Worm (Caenorhabditis elegans): ENCODE measurements around the gene Y39A1A.22.
A peak's percentile ranks its signal among the peaks of the same experiment; 100 is the strongest.

The Y39A1A.22 gene

ce11 chrIII:10720170-10720569, 13.3 kb upstream of the Y39A1A.22 start (continued):
- peak; percentile 69 for TF ChIP-seq nhr-102 (tag; optimal IDR thresholded peaks at IDR 0.05)
- peak; percentile 56 for TF ChIP-seq nhr-25 (tag; optimal IDR thresholded peaks at IDR 0.05; ENCODE audit: borderline replicate concordance, insufficient read depth)
- TF ChIP-seq lin-39 (tag; optimal IDR thresholded peaks at IDR 0.05), result no peak
- TF ChIP-seq D1046.2 (GFP tag; IDR thresholded peaks at IDR 0.05), result no peak
- TF ChIP-seq fkh-10 (GFP tag; optimal IDR thresholded peaks at IDR 0.05), result peak; percentile 36

ce11 chrIII:10719057-10719456, 12.2 kb upstream of the Y39A1A.22 start:
- TF ChIP-seq nhr-28 (tag; optimal IDR thresholded peaks at IDR 0.05), result peak; percentile 79
- no peak for TF ChIP-seq vab-7 (GFP tag; IDR thresholded peaks at IDR 0.05)
- no peak for TF ChIP-seq nhr-102 (tag; optimal IDR thresholded peaks at IDR 0.05)
- no peak for TF ChIP-seq dmd-8 (GFP tag; IDR thresholded peaks at IDR 0.05)
- no peak for TF ChIP-seq saeg-2 (GFP tag; IDR thresholded peaks at IDR 0.05)
- no peak for TF ChIP-seq ceh-82 (tag; optimal IDR thresholded peaks at IDR 0.05)
- no peak for TF ChIP-seq nhr-6 (tag; optimal IDR thresholded peaks at IDR 0.05)
- no peak for TF ChIP-seq ceh-32 (tag; optimal IDR thresholded peaks at IDR 0.05; ENCODE audit: poor library complexity)
- no peak for TF ChIP-seq dpl-1 (GFP tag; optimal IDR thresholded peaks at IDR 0.05)
- 0 out of 2 replicates have a peak, but pooled peaks have one; percentile 23 for TF ChIP-seq lin-1 (GFP tag; IDR thresholded peaks at IDR 0.05)
- TF ChIP-seq tag-97 (GFP tag; IDR thresholded peaks at IDR 0.05), result no peak
- TF ChIP-seq nhr-42 (GFP tag; IDR thresholded peaks at IDR 0.05), result no peak
- TF ChIP-seq nhr-25 (tag; optimal IDR thresholded peaks at IDR 0.05; ENCODE audit: borderline replicate concordance, insufficient read depth), result no peak
- TF ChIP-seq Y105C5A.15 (GFP tag; IDR thresholded peaks at IDR 0.05), result no peak
- TF ChIP-seq dmd-9 (GFP tag; IDR thresholded peaks at IDR 0.05), result no peak
- TF ChIP-seq tra-1 (GFP tag; IDR thresholded peaks at IDR 0.05), result 0 out of 2 replicates have a peak, but pooled peaks have one; percentile 33
- TF ChIP-seq mes-2 (tag; optimal IDR thresholded peaks at IDR 0.05; ENCODE audit: poor library complexity, severe bottlenecking), result peak; percentile 40
- TF ChIP-seq snpc-4 (tag; optimal IDR thresholded peaks at IDR 0.05), result no peak
- no peak for TF ChIP-seq ces-1 (GFP tag; optimal IDR thresholded peaks at IDR 0.05)
- TF ChIP-seq mdt-29 (GFP tag; IDR thresholded peaks at IDR 0.05), result 0 out of 2 replicates have a peak, but pooled peaks have one; percentile 41
- no peak for TF ChIP-seq ztf-7 (tag; optimal IDR thresholded peaks at IDR 0.05)
- peak; percentile 61 for TF ChIP-seq hlh-30 (tag; optimal IDR thresholded peaks at IDR 0.05; ENCODE audit: insufficient read depth)
- no peak for TF ChIP-seq F49E8.2 (tag; optimal IDR thresholded peaks at IDR 0.05; ENCODE audit: borderline replicate concordance)
- no peak for TF ChIP-seq Y5F2A.4 (GFP tag; optimal IDR thresholded peaks at IDR 0.05)
- TF ChIP-seq madf-5 (GFP tag; IDR thresholded peaks at IDR 0.05), result no peak
- TF ChIP-seq aly-2 (tag; optimal IDR thresholded peaks at IDR 0.05), result no peak
- TF ChIP-seq pqm-1 (tag; optimal IDR thresholded peaks at IDR 0.05), result peak; percentile 43
- no peak for TF ChIP-seq F10B5.3 (tag; optimal IDR thresholded peaks at IDR 0.05)
- TF ChIP-seq zip-11 (GFP tag; IDR thresholded peaks at IDR 0.05), result no peak
- TF ChIP-seq mep-1 (tag; optimal IDR thresholded peaks at IDR 0.05), result peak; percentile 33
- no peak for TF ChIP-seq unc-39 (tag; optimal IDR thresholded peaks at IDR 0.05)
- TF ChIP-seq lin-13 (GFP tag; optimal IDR thresholded peaks at IDR 0.05), result no peak
- no peak for TF ChIP-seq ama-1 (optimal IDR thresholded peaks at IDR 0.05)
- no peak for TF ChIP-seq hmg-1.1 (GFP tag; IDR thresholded peaks at IDR 0.05)
- TF ChIP-seq zag-1 (tag; optimal IDR thresholded peaks at IDR 0.05), result no peak
- no peak for TF ChIP-seq ZK337.2 (GFP tag; IDR thresholded peaks at IDR 0.05)
- TF ChIP-seq skn-1 (tag; optimal IDR thresholded peaks at IDR 0.05), result no peak
- no peak for TF ChIP-seq fkh-10 (GFP tag; optimal IDR thresholded peaks at IDR 0.05)
- peak; percentile 9 for TF ChIP-seq duxl-1 (tag; optimal IDR thresholded peaks at IDR 0.05; ENCODE audit: poor library complexity)
- no peak for TF ChIP-seq zfp-3 (GFP tag; conservative IDR thresholded peaks at IDR 0.05)
- TF ChIP-seq nhr-111 (GFP tag; optimal IDR thresholded peaks at IDR 0.05), result no peak
- no peak for TF ChIP-seq F26F4.8 (GFP tag; conservative IDR thresholded peaks at IDR 0.05)
- peak; percentile 65 for TF ChIP-seq nhr-77 (tag; optimal IDR thresholded peaks at IDR 0.05)
- TF ChIP-seq pha-4 (GFP tag; IDR thresholded peaks at IDR 0.05), result no peak
- no peak for TF ChIP-seq pha-4 (tag; optimal IDR thresholded peaks at IDR 0.05)
- TF ChIP-seq daf-8 (GFP tag; IDR thresholded peaks at IDR 0.05), result no peak
- no peak for TF ChIP-seq lir-3 (tag; optimal IDR thresholded peaks at IDR 0.05)
- TF ChIP-seq jun-1 (tag; optimal IDR thresholded peaks at IDR 0.05), result no peak

All from whole organism, L4 larva.